Worm (Caenorhabditis elegans) whole organism, L4 larva: ENCODE results near the gene cyn-8.

ENCODE experiments used
- ama-1 ChIP-seq: fragments of 150-350 bp; optimal IDR thresholded peaks from 2 replicates; lab custom pipeline; 2014; ENCODE audit warnings: inconsistent platforms, mixed read lengths
- daf-19 ChIP-seq: fragments of 200-800 bp; sonication (Bioruptor generic); conservative IDR thresholded peaks from 2 replicates; pipeline ENCODE4 v1.3.6; 2022; ENCODE audit warnings: missing genetic modification characterization, missing compliant biosample characterization
- dve-1 ChIP-seq: sonication (generic microtip); optimal IDR thresholded peaks from 2 replicates; lab custom pipeline; 2017; ENCODE audit warnings: antibody characterized with exemption, mild to moderate bottlenecking, missing genetic modification characterization, missing compliant biosample characterization; ENCODE audit not compliant: insufficient read depth
- lin-15B ChIP-seq: fragments of 150-350 bp; sonication (generic microtip); optimal IDR thresholded peaks from 3 replicates; lab custom pipeline; 2014; ENCODE audit warnings: missing biosample characterization, missing genetic modification characterization
- mdl-1 ChIP-seq, 2 experiments: fragments of 150-350 bp in 1 of 2; sonication (generic microtip) in 1 of 2; optimal IDR thresholded peaks; 2 replicates each; lab custom pipeline; 2014 to 2017; ENCODE audit warnings: missing biosample characterization in 2 of 2, missing genetic modification characterization in 2 of 2
- skn-1 ChIP-seq: fragments of 150-350 bp; optimal IDR thresholded peaks from 2 replicates; lab custom pipeline; 2014; ENCODE audit warnings: missing biosample characterization, missing genetic modification characterization

ce11 chrX:8926341-8926740, 15.2 kb downstream of the cyn-8 start:
- TF ChIP-seq ama-1 (lab: Kevin White, UChicago) (no peak), mdl-1 (tag; optimal IDR thresholded peaks at IDR 0.05; lab: Kevin White, UChicago) (no peak), daf-19 (GFP tag; lab: Robert Waterston, UW) (no peak), dve-1 (tag; lab: Kevin White, UChicago) (no peak), lin-15B (no peak), skn-1 (tag; lab: Kevin White, UChicago) (no peak)
